Worm (Caenorhabditis elegans) whole organism, L1 larva: Measurements from ENCODE around the gene C06E1.11.

Experiments
- C04F5.9 ChIP-seq: sonication (generic microtip); optimal IDR thresholded peaks from 2 replicates; lab custom pipeline; 2016; ENCODE audit warnings: missing genetic modification characterization, missing compliant biosample characterization
- C16A3.4 ChIP-seq: fragments of 150-350 bp; optimal IDR thresholded peaks from 2 replicates; lab custom pipeline; 2014; ENCODE audit warnings: missing biosample characterization, missing genetic modification characterization
- Y116A8C.19 ChIP-seq: sonication (generic microtip); optimal IDR thresholded peaks from 2 replicates; lab custom pipeline; 2016; ENCODE audit warnings: missing compliant biosample characterization, missing genetic modification characterization, borderline replicate concordance
- aha-1 ChIP-seq: fragments of 150-350 bp; optimal IDR thresholded peaks from 2 replicates; lab custom pipeline; 2014; ENCODE audit warnings: missing biosample characterization, missing genetic modification characterization
- alr-1 ChIP-seq: fragments of 200-800 bp; sonication (Bioruptor generic); optimal IDR thresholded peaks from 2 replicates; lab custom pipeline; 2018; ENCODE audit warnings: borderline replicate concordance, mild to moderate bottlenecking, missing genetic modification characterization, missing compliant biosample characterization
- blmp-1 ChIP-seq: fragments of 150-350 bp; optimal IDR thresholded peaks from 2 replicates; lab custom pipeline; 2014; ENCODE audit warnings: missing biosample characterization, missing genetic modification characterization
- ceh-63 ChIP-seq: fragments of 200-800 bp; sonication (Bioruptor generic); optimal IDR thresholded peaks from 2 replicates; lab custom pipeline; 2018; ENCODE audit warnings: mild to moderate bottlenecking, missing genetic modification characterization, missing compliant biosample characterization
- ceh-8 ChIP-seq: fragments of 200-800 bp; sonication (Bioruptor generic); optimal IDR thresholded peaks from 2 replicates; lab custom pipeline; 2018; ENCODE audit warnings: mild to moderate bottlenecking, missing genetic modification characterization, moderate library complexity, missing compliant biosample characterization
- ceh-82 ChIP-seq, 3 experiments: fragments of 150-350 bp in 1 of 3; sonication (generic microtip) in 2 of 3; optimal IDR thresholded peaks; 2 replicates each; lab custom pipeline; 2014 to 2017; ENCODE audit warnings: missing biosample characterization in 3 of 3, missing genetic modification characterization in 3 of 3
- ceh-88 ChIP-seq: fragments of 200-800 bp; sonication (Bioruptor generic); IDR thresholded peaks from 2 replicates; pipeline ENCODE4 v1.3.6; 2022; ENCODE audit warnings: missing genetic modification characterization, missing compliant biosample characterization
- ceh-90 ChIP-seq: sonication (generic microtip); optimal IDR thresholded peaks from 2 replicates; lab custom pipeline; 2016; ENCODE audit warnings: missing genetic modification characterization, missing compliant biosample characterization
- dsc-1 ChIP-seq: sonication (generic microtip); optimal IDR thresholded peaks from 2 replicates; lab custom pipeline; 2016; ENCODE audit warnings: mild to moderate bottlenecking, missing genetic modification characterization, missing compliant biosample characterization
- efl-1 ChIP-seq, 4 experiments: fragments of 150-350 bp; optimal IDR thresholded peaks in 3 of 4; peaks in 1 of 4; 1 replicate in 1 of 4; 2 replicates in 3 of 4; lab custom pipeline; 2014; ENCODE audit warnings: missing biosample characterization in 2 of 4, missing genetic modification characterization in 2 of 4, missing genetic modification reagents in 2 of 4
- efl-3 ChIP-seq: fragments of 200-800 bp; sonication (Bioruptor generic); optimal IDR thresholded peaks from 2 replicates; lab custom pipeline; 2018; ENCODE audit warnings: mild to moderate bottlenecking, missing genetic modification characterization, missing compliant biosample characterization
- fkh-4 ChIP-seq: sonication (generic microtip); optimal IDR thresholded peaks from 2 replicates; lab custom pipeline; 2016; ENCODE audit warnings: missing compliant biosample characterization, missing genetic modification characterization, borderline replicate concordance
- fkh-8 ChIP-seq: sonication (generic microtip); optimal IDR thresholded peaks from 2 replicates; lab custom pipeline; 2016; ENCODE audit warnings: mild to moderate bottlenecking, missing genetic modification characterization, missing compliant biosample characterization
- fos-1 ChIP-seq: fragments of 150-350 bp; optimal IDR thresholded peaks from 2 replicates; lab custom pipeline; 2014; ENCODE audit warnings: missing biosample characterization, missing genetic modification characterization
- hlh-17 ChIP-seq: fragments of 200-800 bp; sonication (Bioruptor generic); optimal IDR thresholded peaks from 2 replicates; lab custom pipeline; 2018; ENCODE audit warnings: missing genetic modification characterization, mild to moderate bottlenecking, missing compliant biosample characterization, moderate library complexity, borderline replicate concordance
- hpl-2 ChIP-seq: fragments of 150-350 bp; optimal IDR thresholded peaks from 2 replicates; lab custom pipeline; 2014; ENCODE audit warnings: missing biosample characterization, missing genetic modification reagents, missing genetic modification characterization
- irx-1 ChIP-seq: sonication (generic microtip); optimal IDR thresholded peaks from 2 replicates; lab custom pipeline; 2016; ENCODE audit warnings: missing genetic modification characterization, missing compliant biosample characterization
- isw-1 ChIP-seq: fragments of 200-800 bp; sonication (Bioruptor generic); IDR thresholded peaks from 2 replicates; pipeline ENCODE4 v1.3.6; 2022; ENCODE audit warnings: missing genetic modification characterization, missing compliant biosample characterization
- jun-1 ChIP-seq: fragments of 150-350 bp; optimal IDR thresholded peaks from 2 replicates; lab custom pipeline; 2014; ENCODE audit warnings: missing biosample characterization, missing genetic modification reagents, missing genetic modification characterization
- lin-13 ChIP-seq: fragments of 150-350 bp; optimal IDR thresholded peaks from 2 replicates; lab custom pipeline; 2014; ENCODE audit warnings: missing biosample characterization, missing genetic modification reagents, missing genetic modification characterization
- lin-15B ChIP-seq: fragments of 150-350 bp; sonication (generic microtip); optimal IDR thresholded peaks from 3 replicates; lab custom pipeline; 2014; ENCODE audit warnings: missing biosample characterization, missing genetic modification characterization
- lin-35 ChIP-seq, 2 experiments: fragments of 150-350 bp; optimal IDR thresholded peaks; 2 replicates each; lab custom pipeline; 2014; ENCODE audit warnings: missing biosample characterization in 2 of 2, missing genetic modification characterization in 2 of 2, missing genetic modification reagents in 2 of 2
- lir-3 ChIP-seq: sonication (generic microtip); optimal IDR thresholded peaks from 2 replicates; lab custom pipeline; 2016; ENCODE audit warnings: mild to moderate bottlenecking, missing genetic modification characterization, moderate library complexity, missing compliant biosample characterization; ENCODE audit not compliant: poor library complexity
- mab-9 ChIP-seq: fragments of 200-800 bp; sonication (Bioruptor generic); IDR thresholded peaks from 2 replicates; pipeline ENCODE4 v1.3.6; 2022; ENCODE audit warnings: missing genetic modification reagents, missing genetic modification characterization, missing compliant biosample characterization
- mdl-1 ChIP-seq, 2 experiments: fragments of 150-350 bp; optimal IDR thresholded peaks; 2 replicates each; lab custom pipeline; 2014 to 2017; ENCODE audit warnings: missing biosample characterization in 2 of 2, missing genetic modification characterization in 2 of 2, inconsistent platforms in 1 of 2
- mef-2 ChIP-seq: fragments of 150-350 bp; optimal IDR thresholded peaks from 2 replicates; lab custom pipeline; 2014; ENCODE audit warnings: missing biosample characterization, missing genetic modification characterization
- nhr-11 ChIP-seq: fragments of 150-350 bp; optimal IDR thresholded peaks from 2 replicates; lab custom pipeline; 2014; ENCODE audit warnings: missing biosample characterization, missing genetic modification characterization
- nhr-12 ChIP-seq: sonication (generic microtip); optimal IDR thresholded peaks from 2 replicates; lab custom pipeline; 2017; ENCODE audit warnings: missing biosample characterization, missing genetic modification characterization
- nhr-19 ChIP-seq: fragments of 200-800 bp; sonication (Bioruptor generic); conservative IDR thresholded peaks from 2 replicates; pipeline ENCODE4 v1.3.6; 2022; ENCODE audit warnings: missing genetic modification characterization, missing compliant biosample characterization
- nhr-20 ChIP-seq: sonication (generic microtip); optimal IDR thresholded peaks from 2 replicates; lab custom pipeline; 2016; ENCODE audit warnings: mild to moderate bottlenecking, missing genetic modification characterization, missing compliant biosample characterization
- nhr-237 ChIP-seq: fragments of 150-350 bp; optimal IDR thresholded peaks from 2 replicates; lab custom pipeline; 2014; ENCODE audit warnings: missing biosample characterization, missing genetic modification characterization
- nhr-47 ChIP-seq: sonication (generic microtip); optimal IDR thresholded peaks from 2 replicates; lab custom pipeline; 2016; ENCODE audit warnings: mild to moderate bottlenecking, missing genetic modification characterization, moderate library complexity, missing compliant biosample characterization
- nhr-71 ChIP-seq: sonication (generic microtip); optimal IDR thresholded peaks from 2 replicates; lab custom pipeline; 2016; ENCODE audit warnings: mild to moderate bottlenecking, missing genetic modification characterization, moderate library complexity, missing compliant biosample characterization
- nhr-77 ChIP-seq: fragments of 150-350 bp; optimal IDR thresholded peaks from 2 replicates; lab custom pipeline; 2014; ENCODE audit warnings: missing biosample characterization, missing genetic modification characterization
- nhr-84 ChIP-seq: sonication (generic microtip); optimal IDR thresholded peaks from 2 replicates; lab custom pipeline; 2017; ENCODE audit warnings: missing biosample characterization, missing genetic modification characterization
- nhr-85 ChIP-seq: sonication (generic microtip); peaks from one replicate; lab custom pipeline; 2016; ENCODE audit warnings: missing genetic modification characterization, inconsistent platforms, missing compliant biosample characterization
- nhr-90 ChIP-seq: sonication (generic microtip); optimal IDR thresholded peaks from 2 replicates; lab custom pipeline; 2016; ENCODE audit warnings: mild to moderate bottlenecking, missing genetic modification characterization, missing compliant biosample characterization; ENCODE audit not compliant: poor library complexity
- rnt-1 ChIP-seq: sonication (generic microtip); optimal IDR thresholded peaks from 2 replicates; lab custom pipeline; 2016; ENCODE audit warnings: mild to moderate bottlenecking, missing genetic modification characterization, moderate library complexity, missing compliant biosample characterization
- snpc-4 ChIP-seq: fragments of 150-350 bp; optimal IDR thresholded peaks from 2 replicates; lab custom pipeline; 2014; ENCODE audit warnings: missing biosample characterization, missing genetic modification characterization
- snu-23 ChIP-seq: sonication (generic microtip); optimal IDR thresholded peaks from 2 replicates; lab custom pipeline; 2016; ENCODE audit warnings: missing genetic modification characterization, missing compliant biosample characterization
- sox-4 ChIP-seq: sonication (generic microtip); optimal IDR thresholded peaks from 2 replicates; lab custom pipeline; 2016; ENCODE audit warnings: missing genetic modification characterization, missing compliant biosample characterization
- sptf-1 ChIP-seq: fragments of 150-350 bp; optimal IDR thresholded peaks from 2 replicates; lab custom pipeline; 2014; ENCODE audit warnings: missing biosample characterization, missing genetic modification characterization
- unc-130 ChIP-seq: fragments of 150-350 bp; optimal IDR thresholded peaks from 2 replicates; lab custom pipeline; 2017; ENCODE audit warnings: missing biosample characterization, missing genetic modification characterization, inconsistent platforms
- unc-30 ChIP-seq: sonication (generic microtip); optimal IDR thresholded peaks from 2 replicates; lab custom pipeline; 2017; ENCODE audit warnings: missing biosample characterization, missing genetic modification characterization
- unc-62 ChIP-seq: fragments of 150-350 bp; optimal IDR thresholded peaks from 2 replicates; lab custom pipeline; 2014; ENCODE audit warnings: missing biosample characterization, missing genetic modification reagents, missing genetic modification characterization
- xbp-1 ChIP-seq: sonication (generic microtip); optimal IDR thresholded peaks from 2 replicates; lab custom pipeline; 2016; ENCODE audit warnings: missing genetic modification characterization, missing compliant biosample characterization
- zag-1 ChIP-seq: fragments of 150-350 bp; optimal IDR thresholded peaks from 2 replicates; lab custom pipeline; 2014; ENCODE audit warnings: missing biosample characterization, missing genetic modification characterization
- zip-4 ChIP-seq: fragments of 200-800 bp; sonication (Bioruptor generic); optimal IDR thresholded peaks from 2 replicates; lab custom pipeline; 2018; ENCODE audit warnings: mild to moderate bottlenecking, missing genetic modification characterization, moderate library complexity, missing compliant biosample characterization
- ztf-4 ChIP-seq: fragments of 150-350 bp; optimal IDR thresholded peaks from 2 replicates; lab custom pipeline; 2014; ENCODE audit warnings: missing biosample characterization, missing genetic modification characterization

The C06E1.11 gene

ce11 chrIII:8658367-8658761 is 41.9 kb upstream of the C06E1.11 start (continued):
- TF ChIP-seq C16A3.4 (tag; lab: Kevin White, UChicago), result peak; percentile 81
- peak; percentile 98 for TF ChIP-seq snu-23
- peak; percentile 99 for TF ChIP-seq nhr-85 (tag; lab: Kevin White, UChicago)
- no peak for TF ChIP-seq nhr-11 (tag; lab: Kevin White, UChicago)
- peak; percentile 89 for TF ChIP-seq ztf-4 (tag; lab: Kevin White, UChicago)
- TF ChIP-seq fkh-8 (tag; lab: Kevin White, UChicago), result peak; percentile 52
- peak; percentile 98 for TF ChIP-seq nhr-20 (tag; lab: Kevin White, UChicago)
- TF ChIP-seq nhr-90 (tag; lab: Kevin White, UChicago), result peak; percentile 96
- no peak for TF ChIP-seq efl-3 (GFP tag; lab: Kevin White, UChicago)
- TF ChIP-seq sox-4 (tag; lab: Kevin White, UChicago), result no peak
- peak; percentile 24 to 56 (median 47) for TF ChIP-seq ceh-82 (tag; optimal IDR thresholded peaks at IDR 0.05; lab: Kevin White, UChicago)
- TF ChIP-seq xbp-1 (tag; lab: Kevin White, UChicago), result peak; percentile 88
- no peak for TF ChIP-seq isw-1
- peak; percentile 87 for TF ChIP-seq mef-2 (tag; lab: Kevin White, UChicago)
- peak; percentile 89 for TF ChIP-seq nhr-77
- peak; percentile 71 for TF ChIP-seq C04F5.9 (tag; lab: Kevin White, UChicago)
- peak; percentile 96 for TF ChIP-seq unc-130 (tag; lab: Kevin White, UChicago)
- peak; percentile 88 for TF ChIP-seq blmp-1
- TF ChIP-seq mab-9 (GFP tag; lab: Robert Waterston, UW), result peak; percentile 62; the same call in 1 of the 2 replicates
- peak; percentile 34 for TF ChIP-seq aha-1 (tag; lab: Kevin White, UChicago)
- TF ChIP-seq efl-1 (optimal IDR thresholded peaks at IDR 0.05; lab: Kevin White, UChicago), result peak; percentile 57 to 65
- TF ChIP-seq efl-1 (GFP tag; optimal IDR thresholded peaks at IDR 0.05 in 1 of 2; lab: Kevin White, UChicago), result peak; percentile 47 to 95
- no peak for TF ChIP-seq unc-62 (GFP tag; lab: Kevin White, UChicago)
- peak; percentile 93 for TF ChIP-seq nhr-19
- TF ChIP-seq mdl-1 (tag; optimal IDR thresholded peaks at IDR 0.05; lab: Kevin White, UChicago), result peak in 1 of 2 experiments; percentile 95
- peak; percentile 87 for TF ChIP-seq nhr-47 (tag; lab: Kevin White, UChicago)
- TF ChIP-seq zip-4 (GFP tag; lab: Kevin White, UChicago), result no peak
- TF ChIP-seq irx-1, result peak; percentile 83
- peak; percentile 68 for TF ChIP-seq hpl-2 (GFP tag; lab: Kevin White, UChicago)
- TF ChIP-seq nhr-71, result peak; percentile 99
- TF ChIP-seq nhr-12 (tag; lab: Kevin White, UChicago), result no peak
- peak; percentile 66 for TF ChIP-seq nhr-237
- TF ChIP-seq ceh-63 (GFP tag; lab: Kevin White, UChicago), result no peak
- TF ChIP-seq jun-1 (tag; lab: Kevin White, UChicago), result peak; percentile 69
- peak; percentile 67 to 85 for TF ChIP-seq lin-35 (GFP tag; optimal IDR thresholded peaks at IDR 0.05; lab: Kevin White, UChicago)
- TF ChIP-seq ceh-90 (tag; lab: Kevin White, UChicago), result no peak
- no peak for TF ChIP-seq lin-15B (tag; lab: Kevin White, UChicago)
- TF ChIP-seq rnt-1 (tag; lab: Kevin White, UChicago), result peak; percentile 87
- no peak for TF ChIP-seq Y116A8C.19 (tag; lab: Kevin White, UChicago)
- peak; percentile 83 for TF ChIP-seq fos-1 (tag; lab: Kevin White, UChicago)
- no peak for TF ChIP-seq unc-30 (tag; lab: Kevin White, UChicago)
- TF ChIP-seq lir-3 (tag; lab: Kevin White, UChicago), result peak; percentile 73
- peak; percentile 80 for TF ChIP-seq nhr-84 (tag; lab: Kevin White, UChicago)
- no peak for TF ChIP-seq fkh-4 (tag; lab: Kevin White, UChicago)
- TF ChIP-seq snpc-4 (tag; lab: Kevin White, UChicago), result peak; percentile 76
- TF ChIP-seq alr-1 (tag; lab: Kevin White, UChicago), result no peak
- no peak for TF ChIP-seq zag-1 (tag; lab: Kevin White, UChicago)
- no peak for TF ChIP-seq hlh-17 (GFP tag; lab: Kevin White, UChicago)
- peak; percentile 34; the same call in 1 of the 2 replicates for TF ChIP-seq ceh-88 (GFP tag; lab: Robert Waterston, UW)
- peak; percentile 77 for TF ChIP-seq lin-13 (GFP tag; lab: Kevin White, UChicago)
- TF ChIP-seq sptf-1 (tag; lab: Kevin White, UChicago), result no peak
- TF ChIP-seq dsc-1 (tag; lab: Kevin White, UChicago), result peak; percentile 87
- no peak for TF ChIP-seq ceh-8
